Worm (Caenorhabditis elegans): ENCODE data around the gene nhx-4.
A peak's percentile ranks its signal among the peaks of the same experiment; 100 is the strongest.

Gene nhx-4

ce11 chrX:6932134-6932533, 18.0 kb downstream of the nhx-4 start, which contains the start of gene F14B8.6:
Gene F14B8.6, minus strand, starts transcription at chrX:6932425.
- TF ChIP-seq nhr-11 (tag; optimal IDR thresholded peaks at IDR 0.05): no peak
- no peak for TF ChIP-seq daf-12 (tag; optimal IDR thresholded peaks at IDR 0.05)
- TF ChIP-seq nhr-77 (tag; optimal IDR thresholded peaks at IDR 0.05): no peak
- no peak for TF ChIP-seq mdl-1 (tag; optimal IDR thresholded peaks at IDR 0.05)
- peak; percentile 82 for TF ChIP-seq elt-2 (tag; optimal IDR thresholded peaks at IDR 0.05)
- no peak for TF ChIP-seq egl-27 (tag; optimal IDR thresholded peaks at IDR 0.05)
- TF ChIP-seq lin-39 (tag; optimal IDR thresholded peaks at IDR 0.05): no peak
- peak; percentile 34 for TF ChIP-seq jun-1 (tag; optimal IDR thresholded peaks at IDR 0.05)
- peak; percentile 56 for TF ChIP-seq pha-4 (tag; optimal IDR thresholded peaks at IDR 0.05)
- TF ChIP-seq ceh-28 (tag; optimal IDR thresholded peaks at IDR 0.05): no peak
- TF ChIP-seq unc-62 (GFP tag; optimal IDR thresholded peaks at IDR 0.05): no peak
- no peak for TF ChIP-seq snpc-4 (tag; optimal IDR thresholded peaks at IDR 0.05)
- peak; percentile 78 for TF ChIP-seq pqm-1 (tag; optimal IDR thresholded peaks at IDR 0.05)
- TF ChIP-seq R02D3.7 (tag; optimal IDR thresholded peaks at IDR 0.05): no peak
- TF ChIP-seq ztf-11 (tag; optimal IDR thresholded peaks at IDR 0.05): no peak
- TF ChIP-seq nhr-25 (tag; optimal IDR thresholded peaks at IDR 0.05): no peak
- TF ChIP-seq mml-1 (tag; optimal IDR thresholded peaks at IDR 0.05): no peak

- TF ChIP-seq nhr-43 (tag; optimal IDR thresholded peaks at IDR 0.05; ENCODE audit: poor library complexity, severe bottlenecking): no peak
- no peak for TF ChIP-seq R02D3.7 (tag; optimal IDR thresholded peaks at IDR 0.05)
- no peak for TF ChIP-seq zag-1 (tag; optimal IDR thresholded peaks at IDR 0.05)
- TF ChIP-seq elt-2 (tag; optimal IDR thresholded peaks at IDR 0.05): peak; percentile 32
- peak; percentile 45 for TF ChIP-seq nhr-23 (tag; optimal IDR thresholded peaks at IDR 0.05)
- no peak for TF ChIP-seq nhr-11 (tag; optimal IDR thresholded peaks at IDR 0.05)
- TF ChIP-seq elt-1 (tag; optimal IDR thresholded peaks at IDR 0.05): no peak
- no peak for TF ChIP-seq ZK546.5 (tag; optimal IDR thresholded peaks at IDR 0.05)
- no peak for TF ChIP-seq nhr-28 (tag; optimal IDR thresholded peaks at IDR 0.05)
- TF ChIP-seq egl-5 (tag; optimal IDR thresholded peaks at IDR 0.05): peak; percentile 88
- TF ChIP-seq hmg-11 (tag; optimal IDR thresholded peaks at IDR 0.05): peak; percentile 27
- TF ChIP-seq pha-4 (tag; optimal IDR thresholded peaks at IDR 0.05): peak; percentile 93
- TF ChIP-seq ztf-4 (tag; optimal IDR thresholded peaks at IDR 0.05): no peak
- no peak for TF ChIP-seq jun-1 (tag; optimal IDR thresholded peaks at IDR 0.05)
- TF ChIP-seq fkh-10 (GFP tag; optimal IDR thresholded peaks at IDR 0.05): peak; percentile 19
- peak; percentile 63 for TF ChIP-seq lin-15B (tag; optimal IDR thresholded peaks at IDR 0.05)
- peak; percentile 31 for TF ChIP-seq lin-39 (tag; optimal IDR thresholded peaks at IDR 0.05)
- TF ChIP-seq snpc-4 (tag; optimal IDR thresholded peaks at IDR 0.05): peak; percentile 39
- no peak for TF ChIP-seq ceh-28 (tag; optimal IDR thresholded peaks at IDR 0.05)
- peak; percentile 14 for TF ChIP-seq pqm-1 (tag; optimal IDR thresholded peaks at IDR 0.05)
- peak; percentile 97 for TF ChIP-seq nfya-1 (tag; optimal IDR thresholded peaks at IDR 0.05; ENCODE audit: insufficient read depth)
- TF ChIP-seq ztf-11 (tag; optimal IDR thresholded peaks at IDR 0.05): no peak
- no peak for TF ChIP-seq tbx-2 (tag; optimal IDR thresholded peaks at IDR 0.05)
These were observed 20.4 kb downstream of the nhx-4 start for ce11 chrX:6934453-6934852.

- no peak for TF ChIP-seq sea-2 (GFP tag; optimal IDR thresholded peaks at IDR 0.05)
- TF ChIP-seq mml-1 (tag; optimal IDR thresholded peaks at IDR 0.05): no peak
- no peak for TF ChIP-seq ceh-9 (tag; optimal IDR thresholded peaks at IDR 0.05)
- TF ChIP-seq lin-15B (tag; optimal IDR thresholded peaks at IDR 0.05): no peak
- no peak for TF ChIP-seq elt-2 (tag; optimal IDR thresholded peaks at IDR 0.05)
- no peak for TF ChIP-seq nhr-23 (tag; optimal IDR thresholded peaks at IDR 0.05)
- no peak for TF ChIP-seq ztf-4 (tag; optimal IDR thresholded peaks at IDR 0.05)
- no peak for TF ChIP-seq elt-1 (tag; optimal IDR thresholded peaks at IDR 0.05)
- no peak for TF ChIP-seq hmg-11 (tag; optimal IDR thresholded peaks at IDR 0.05)
These were observed 21.3 kb downstream of the nhx-4 start, which contains the start of gene C16E9.2 for ce11 chrX:6935430-6935829. Gene C16E9.2, plus strand, starts transcription at chrX:6935730.

ce11 chrX:6937742-6938141, 23.7 kb downstream of the nhx-4 start:
- TF ChIP-seq pqm-1 (tag; optimal IDR thresholded peaks at IDR 0.05) (no peak), mdl-1 (tag; optimal IDR thresholded peaks at IDR 0.05) (no peak)

- TF ChIP-seq nfya-1 (tag; optimal IDR thresholded peaks at IDR 0.05; ENCODE audit: insufficient read depth) (no peak), aly-2 (tag; optimal IDR thresholded peaks at IDR 0.05) (no peak), jun-1 (tag; optimal IDR thresholded peaks at IDR 0.05) (no peak), snpc-4 (tag; optimal IDR thresholded peaks at IDR 0.05) (no peak), hmg-11 (tag; optimal IDR thresholded peaks at IDR 0.05) (no peak), nhr-76 (tag; optimal IDR thresholded peaks at IDR 0.05) (no peak), egl-27 (tag; optimal IDR thresholded peaks at IDR 0.05) (no peak), unc-39 (tag; optimal IDR thresholded peaks at IDR 0.05) (no peak), lin-15B (tag; optimal IDR thresholded peaks at IDR 0.05) (no peak), ceh-9 (tag; optimal IDR thresholded peaks at IDR 0.05) (no peak), unc-62 (GFP tag; optimal IDR thresholded peaks at IDR 0.05) (no peak), sea-2 (GFP tag; optimal IDR thresholded peaks at IDR 0.05) (no peak)
These were observed 25.8 kb downstream of the nhx-4 start, which contains the start of gene C16E9.1 for ce11 chrX:6939917-6940316. Gene C16E9.1, plus strand, starts transcription at chrX:6940217.

Data from whole organism, L3 larva.